Worm (Caenorhabditis elegans) whole organism, L3 larva: ENCODE data around the gene Y48C3A.12.

Source experiments
- ceh-82 ChIP-seq: fragments of 150-350 bp; optimal IDR thresholded peaks from 2 replicates; lab custom pipeline; 2014; ENCODE audit warnings: missing biosample characterization, missing genetic modification characterization
- fkh-2 ChIP-seq: fragments of 150-350 bp; optimal IDR thresholded peaks from 2 replicates; lab custom pipeline; 2014; ENCODE audit warnings: missing biosample characterization, missing genetic modification reagents, missing genetic modification characterization
- nhr-237 ChIP-seq: fragments of 150-350 bp; optimal IDR thresholded peaks from 2 replicates; lab custom pipeline; 2014; ENCODE audit warnings: missing biosample characterization, missing genetic modification characterization
- pha-4 ChIP-seq: fragments of 150-350 bp; optimal IDR thresholded peaks from 2 replicates; lab custom pipeline; 2014; ENCODE audit warnings: missing biosample characterization, missing genetic modification reagents, missing genetic modification characterization
- pqm-1 ChIP-seq: fragments of 150-350 bp; optimal IDR thresholded peaks from 2 replicates; lab custom pipeline; 2017; ENCODE audit warnings: missing biosample characterization, missing genetic modification characterization, inconsistent platforms
- ztf-11 ChIP-seq: fragments of 150-350 bp; optimal IDR thresholded peaks from 2 replicates; lab custom pipeline; 2014; ENCODE audit warnings: missing biosample characterization, missing genetic modification characterization

DNA sequence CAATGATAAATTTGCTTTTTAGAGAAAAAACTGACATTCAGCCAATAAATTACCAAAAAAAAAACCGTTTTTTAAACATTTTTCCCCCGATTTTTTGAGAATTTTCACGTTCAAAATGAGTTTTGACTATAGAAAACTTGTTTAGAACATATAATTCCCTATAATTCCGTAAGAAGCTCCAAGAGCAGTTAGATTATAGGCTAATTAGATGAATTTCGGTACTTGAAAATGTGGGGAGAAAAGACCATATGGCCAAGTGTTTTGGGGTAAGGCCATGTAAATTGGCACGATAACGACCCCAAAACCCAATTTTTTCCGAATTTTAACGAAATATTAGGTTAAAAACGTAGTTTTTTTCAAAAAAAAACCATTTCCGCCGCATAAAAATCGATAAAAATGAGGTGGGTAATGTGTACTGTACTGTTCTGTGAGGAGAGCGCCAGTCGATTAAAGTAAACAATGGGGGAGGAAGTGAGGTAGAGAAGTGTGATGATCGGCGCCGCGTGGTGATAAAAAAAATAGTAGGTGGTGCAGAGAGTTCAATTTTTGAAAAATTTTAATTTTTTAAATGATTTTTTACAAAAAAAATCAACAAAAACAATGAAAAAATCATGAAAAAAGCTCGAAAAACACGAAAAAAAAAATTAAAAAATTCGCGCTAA lies 43.0 kb upstream of the Y48C3A.12 start:
- TF ChIP-seq pqm-1 (tag; lab: Kevin White, UChicago) (peak; percentile 31), ceh-82 (tag; lab: Kevin White, UChicago) (no peak), ztf-11 (tag; lab: Kevin White, UChicago) (no peak), pha-4 (tag; lab: Kevin White, UChicago) (peak; percentile 93), nhr-237 (tag; lab: Kevin White, UChicago) (no peak), fkh-2 (tag; lab: Kevin White, UChicago) (no peak)
